Worm (Caenorhabditis elegans) whole organism, mixed stage, embryonic: ENCODE data around the gene Y38H8A.2.

Experiments used
- bed-3 ChIP-seq: fragments of 200-800 bp; sonication (Bioruptor generic); optimal IDR thresholded peaks from 3 replicates; lab custom pipeline; 2018; ENCODE audit warnings: mild to moderate bottlenecking, missing genetic modification characterization, moderate library complexity, missing compliant biosample characterization
- blmp-1 ChIP-seq: fragments of 150-350 bp; optimal IDR thresholded peaks from 2 replicates; lab custom pipeline; 2014; ENCODE audit warnings: missing biosample characterization, missing genetic modification characterization
- elt-3 ChIP-seq: fragments of 150-350 bp; optimal IDR thresholded peaks from 2 replicates; lab custom pipeline; 2014; ENCODE audit warnings: missing biosample characterization, missing genetic modification characterization
- ham-2 ChIP-seq: fragments of 200-800 bp; sonication (Bioruptor generic); optimal IDR thresholded peaks from 2 replicates; lab custom pipeline; 2018; ENCODE audit warnings: mild to moderate bottlenecking, missing genetic modification characterization, missing compliant biosample characterization
- lin-13 ChIP-seq: fragments of 150-350 bp; optimal IDR thresholded peaks from 2 replicates; lab custom pipeline; 2014; ENCODE audit warnings: missing biosample characterization, missing genetic modification characterization
- lsy-2 ChIP-seq: fragments of 150-350 bp; optimal IDR thresholded peaks from 2 replicates; lab custom pipeline; 2014; ENCODE audit warnings: missing biosample characterization, missing genetic modification characterization
- mep-1 ChIP-seq: fragments of 150-350 bp; optimal IDR thresholded peaks from 2 replicates; lab custom pipeline; 2017; ENCODE audit warnings: missing biosample characterization, missing genetic modification reagents, missing genetic modification characterization, inconsistent platforms
- nhr-12 ChIP-seq: fragments of 150-350 bp; optimal IDR thresholded peaks from 2 replicates; lab custom pipeline; 2014; ENCODE audit warnings: missing biosample characterization, missing genetic modification characterization
- nhr-237 ChIP-seq: fragments of 150-350 bp; optimal IDR thresholded peaks from 2 replicates; lab custom pipeline; 2014; ENCODE audit warnings: missing biosample characterization, missing genetic modification characterization
- nhr-28 ChIP-seq: fragments of 150-350 bp; optimal IDR thresholded peaks from 2 replicates; lab custom pipeline; 2014; ENCODE audit warnings: missing biosample characterization, missing genetic modification characterization
- nhr-76 ChIP-seq: sonication (generic microtip); optimal IDR thresholded peaks from 2 replicates; lab custom pipeline; 2017; ENCODE audit warnings: missing biosample characterization, missing genetic modification characterization
- pha-4 ChIP-seq: fragments of 150-350 bp; optimal IDR thresholded peaks from 2 replicates; lab custom pipeline; 2018; ENCODE audit warnings: missing biosample characterization, missing genetic modification reagents, missing genetic modification characterization
- snpc-4 ChIP-seq: fragments of 150-350 bp; optimal IDR thresholded peaks from 2 replicates; lab custom pipeline; 2014; ENCODE audit warnings: missing biosample characterization, missing genetic modification characterization
- ztf-11 ChIP-seq: fragments of 150-350 bp; optimal IDR thresholded peaks from 2 replicates; lab custom pipeline; 2014; ENCODE audit warnings: missing biosample characterization, missing genetic modification characterization

ce11 chrIV:13521785-13522184 is 47.6 kb downstream of the Y38H8A.2 start, which contains the start of gene dcap-2:
- no peak for TF ChIP-seq snpc-4 (tag; lab: Kevin White, UChicago)
- no peak for TF ChIP-seq ztf-11 (tag; lab: Kevin White, UChicago)
- TF ChIP-seq blmp-1 (tag; lab: Kevin White, UChicago) = no peak
- TF ChIP-seq ham-2 (GFP tag; lab: Kevin White, UChicago) = no peak
- TF ChIP-seq nhr-237 (tag; lab: Kevin White, UChicago) = no peak
- no peak for TF ChIP-seq lsy-2 (tag; lab: Kevin White, UChicago)
- TF ChIP-seq lin-13 (tag; lab: Kevin White, UChicago) = no peak
- no peak for TF ChIP-seq nhr-12 (tag; lab: Kevin White, UChicago)
- no peak for TF ChIP-seq nhr-76
- no peak for TF ChIP-seq bed-3
- TF ChIP-seq mep-1 = no peak
- no peak for TF ChIP-seq pha-4 (tag; lab: Kevin White, UChicago)
- no peak for TF ChIP-seq nhr-28
- TF ChIP-seq elt-3 (tag; lab: Kevin White, UChicago) = no peak
